Fruit fly (Drosophila melanogaster) whole organism, adult: ENCODE measurements around the gene CG15646.

Experiments used
- CG12768 ChIP-seq: fragments of 200-800 bp; sonication (Bioruptor generic); optimal IDR thresholded peaks from 2 replicates; lab custom pipeline; 2017; ENCODE audit warnings: missing biosample characterization, missing genetic modification characterization, mild to moderate bottlenecking, moderate library complexity, missing genetic modification reagents
- CG7045 ChIP-seq: fragments of 200-800 bp; sonication (Bioruptor generic); optimal IDR thresholded peaks from 2 replicates; lab custom pipeline; 2017; ENCODE audit warnings: missing biosample characterization, mild to moderate bottlenecking, missing genetic modification characterization
- Crg-1 ChIP-seq: fragments of 200-800 bp; sonication (Bioruptor generic); optimal IDR thresholded peaks from 2 replicates; lab custom pipeline; 2016; ENCODE audit warnings: missing biosample characterization, missing genetic modification characterization
- Mnt ChIP-seq: fragments of 200-800 bp; sonication (Bioruptor generic); optimal IDR thresholded peaks from 2 replicates; lab custom pipeline; 2016; ENCODE audit warnings: missing biosample characterization, mild to moderate bottlenecking, missing genetic modification characterization
- cnc ChIP-seq, 2 experiments: fragments of >200 bp; optimal IDR thresholded peaks; 2 replicates each; lab custom pipeline; 2017
- kay ChIP-seq: fragments of 200-800 bp; sonication (Bioruptor generic); peaks from one replicate; lab custom pipeline; 2016; ENCODE audit warnings: missing biosample characterization, missing genetic modification characterization, borderline replicate concordance
- ovo ChIP-seq: fragments of 200-800 bp; sonication (Bioruptor generic); optimal IDR thresholded peaks from 2 replicates; lab custom pipeline; 2016; ENCODE audit warnings: missing biosample characterization, missing genetic modification characterization
- tj ChIP-seq: fragments of 200-800 bp; sonication (Bioruptor generic); optimal IDR thresholded peaks from 3 replicates; lab custom pipeline; 2017; ENCODE audit warnings: missing biosample characterization, mild to moderate bottlenecking, missing genetic modification characterization, moderate library complexity

- no peak for TF ChIP-seq tj (GFP tag; lab: Kevin White, UChicago)
- TF ChIP-seq ovo (GFP tag; lab: Kevin White, UChicago) = no peak
- no peak for TF ChIP-seq Crg-1 (GFP tag; lab: Kevin White, UChicago)
- TF ChIP-seq CG7045 (GFP tag; lab: Kevin White, UChicago) = no peak
- no peak for TF ChIP-seq kay
- no peak for TF ChIP-seq cnc (optimal IDR thresholded peaks at IDR 0.05; lab: Kevin White, UChicago)
- peak; percentile 14 for TF ChIP-seq Mnt (GFP tag; lab: Kevin White, UChicago)
- no peak for TF ChIP-seq CG12768
Measured at dm6 chrX:15710751-15711179, 39.9 kb upstream of the CG15646 start.
